Fruit fly (Drosophila melanogaster): ENCODE results near the gene CG12320.

dm6 chr3R:18261602-18262001 lies 9.1 kb upstream of the CG12320 start:
- TF ChIP-seq Sry-δ (GFP tag; optimal IDR thresholded peaks at IDR 0.05) (no peak), BEAF-32 (GFP tag; optimal IDR thresholded peaks at IDR 0.05) (no peak), CG9876 (GFP tag; optimal IDR thresholded peaks at IDR 0.05) (no peak), dati (GFP tag; IDR thresholded peaks at IDR 0.05) (no peak), CG11247 (GFP tag; IDR thresholded peaks at IDR 0.05) (no peak), CG6175 (GFP tag; IDR thresholded peaks at IDR 0.05) (no peak), aop (GFP tag; IDR thresholded peaks at IDR 0.05) (no peak), CG13775 (GFP tag; optimal IDR thresholded peaks at IDR 0.05) (no peak), CG32767 (GFP tag; IDR thresholded peaks at IDR 0.05) (no peak), Myb (GFP tag; optimal IDR thresholded peaks at IDR 0.05) (no peak), bbx (GFP tag; IDR thresholded peaks at IDR 0.05; ENCODE audit: partially characterized antibody) (no peak)

All from whole organism, embryonic.